Fruit fly (Drosophila melanogaster): Measurements from ENCODE around the gene Idh3g.

DNA sequence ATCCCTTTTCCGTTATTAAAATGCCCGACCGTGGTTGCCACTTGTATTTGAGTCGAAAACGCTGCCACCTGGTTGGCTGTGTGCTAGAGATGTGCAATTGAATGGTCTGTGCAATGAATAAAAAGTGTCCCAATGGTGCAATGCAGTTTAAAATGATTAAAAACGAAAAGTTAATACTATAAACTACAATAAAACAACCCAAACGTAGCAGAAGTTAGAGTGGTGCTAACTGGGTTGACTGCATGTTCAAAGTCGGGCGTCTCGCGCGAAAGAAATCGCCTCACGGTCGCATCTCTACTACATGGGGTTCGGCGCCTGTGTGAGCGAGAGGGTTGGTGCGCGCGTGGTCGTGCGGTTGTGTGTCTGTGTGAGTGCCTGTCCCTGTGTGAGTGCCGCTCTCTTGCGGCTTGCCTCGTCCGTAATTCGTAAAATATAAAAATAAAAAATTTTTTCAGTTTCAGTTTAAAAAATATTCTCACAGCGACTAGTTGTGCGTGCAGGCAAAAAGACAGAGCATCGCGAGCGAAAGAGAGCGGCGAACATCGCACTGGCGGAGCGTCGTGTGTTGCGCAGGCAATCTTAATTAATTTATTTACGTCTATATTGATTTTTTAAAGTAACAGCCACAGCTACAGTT is 33.6 kb upstream of the Idh3g start:
- no peak for TF ChIP-seq Rel (GFP tag; optimal IDR thresholded peaks at IDR 0.05)
- peak; percentile 85 for TF ChIP-seq Rel (tag; optimal IDR thresholded peaks at IDR 0.05)
- TF ChIP-seq psq (GFP tag; optimal IDR thresholded peaks at IDR 0.05) = peak; percentile 90
- TF ChIP-seq Hr78 (GFP tag; optimal IDR thresholded peaks at IDR 0.05) = no peak
- TF ChIP-seq woc (GFP tag; optimal IDR thresholded peaks at IDR 0.05) = peak; percentile 97
- peak; percentile 25 for TF ChIP-seq CrebA (GFP tag; optimal IDR thresholded peaks at IDR 0.05; ENCODE audit: borderline replicate concordance)
- peak; percentile 92 for TF ChIP-seq tai (GFP tag; optimal IDR thresholded peaks at IDR 0.05)
- TF ChIP-seq HLH106 (tag; optimal IDR thresholded peaks at IDR 0.05) = peak; percentile 93
- TF ChIP-seq Jra (GFP tag; optimal IDR thresholded peaks at IDR 0.05) = peak; percentile 92
- TF ChIP-seq Myc (optimal IDR thresholded peaks at IDR 0.05) = peak; percentile 67
- peak; percentile 94 for TF ChIP-seq br (GFP tag; optimal IDR thresholded peaks at IDR 0.05)
- TF ChIP-seq h (GFP tag; optimal IDR thresholded peaks at IDR 0.05) = peak; percentile 96
- TF ChIP-seq fru (GFP tag; optimal IDR thresholded peaks at IDR 0.05) = peak; percentile 94
